Fruit fly (Drosophila melanogaster) whole organism, embryonic: Measurements from ENCODE around the gene CG31798.

Source experiments
- Aef1 ChIP-seq: fragments of 200-800 bp; sonication (Bioruptor generic); IDR thresholded peaks from 3 replicates; pipeline ENCODE4 v1.3.6; 2022; ENCODE audit warnings: missing biosample characterization, missing genetic modification characterization
- B-H1 ChIP-seq: fragments of 200-800 bp; sonication (Bioruptor generic); IDR thresholded peaks from 3 replicates; pipeline ENCODE4 v1.3.6; 2022; ENCODE audit warnings: missing biosample characterization, missing genetic modification characterization
- Bdp1 ChIP-seq: fragments of 200-800 bp; sonication (Bioruptor generic); optimal IDR thresholded peaks from 3 replicates; lab custom pipeline; 2016; ENCODE audit warnings: missing biosample characterization, missing genetic modification characterization
- CG1024 ChIP-seq: fragments of 200-800 bp; sonication (Bioruptor generic); IDR thresholded peaks from 2 replicates; pipeline ENCODE4 v1.3.6; 2022; ENCODE audit warnings: missing biosample characterization, missing genetic modification characterization
- CG12219 ChIP-seq: fragments of 200-800 bp; sonication (Bioruptor generic); optimal IDR thresholded peaks from 3 replicates; lab custom pipeline; 2018; ENCODE audit warnings: missing biosample characterization, mild to moderate bottlenecking, missing genetic modification characterization
- CG12236 ChIP-seq: fragments of 200-800 bp; sonication (Bioruptor generic); optimal IDR thresholded peaks from 2 replicates; lab custom pipeline; 2016; ENCODE audit warnings: missing biosample characterization, missing genetic modification characterization
- CG14710 ChIP-seq: fragments of 200-800 bp; sonication (Bioruptor generic); optimal IDR thresholded peaks from 3 replicates; lab custom pipeline; 2019; ENCODE audit warnings: missing biosample characterization, mild to moderate bottlenecking, missing genetic modification characterization, moderate library complexity
- CG15514 ChIP-seq: fragments of 200-800 bp; sonication (Bioruptor generic); optimal IDR thresholded peaks from 3 replicates; lab custom pipeline; 2017; ENCODE audit warnings: missing biosample characterization, missing genetic modification characterization, mild to moderate bottlenecking, moderate library complexity, missing genetic modification reagents
- CG1647 ChIP-seq: fragments of 200-800 bp; sonication (Bioruptor generic); optimal IDR thresholded peaks from 3 replicates; lab custom pipeline; 2016; ENCODE audit warnings: missing biosample characterization, missing genetic modification characterization
- CG16815 ChIP-seq: fragments of 200-800 bp; sonication (Bioruptor generic); optimal IDR thresholded peaks from 3 replicates; lab custom pipeline; 2017; ENCODE audit warnings: missing biosample characterization, mild to moderate bottlenecking, missing genetic modification characterization
- CG17612 ChIP-seq: fragments of 200-800 bp; sonication (Bioruptor generic); IDR thresholded peaks from 2 replicates; pipeline ENCODE4 v1.3.6; 2022; ENCODE audit warnings: missing biosample characterization, missing genetic modification characterization
- CG3065 ChIP-seq: fragments of 200-800 bp; sonication (Bioruptor generic); optimal IDR thresholded peaks from 2 replicates; lab custom pipeline; 2016; ENCODE audit warnings: missing biosample characterization, missing genetic modification characterization
- CG3163 ChIP-seq: fragments of 200-800 bp; sonication (Bioruptor generic); optimal IDR thresholded peaks from 3 replicates; lab custom pipeline; 2016; ENCODE audit warnings: missing biosample characterization, missing genetic modification characterization
- CG32767 ChIP-seq: fragments of 200-800 bp; sonication (Bioruptor generic); IDR thresholded peaks from 2 replicates; pipeline ENCODE4 v1.3.6; 2022; ENCODE audit warnings: missing biosample characterization, missing genetic modification characterization
- CG3995 ChIP-seq: fragments of 200-800 bp; sonication (Bioruptor generic); optimal IDR thresholded peaks from 3 replicates; lab custom pipeline; 2016; ENCODE audit warnings: missing biosample characterization, missing genetic modification characterization
- CG4820 ChIP-seq: fragments of 200-800 bp; sonication (Bioruptor generic); optimal IDR thresholded peaks from 3 replicates; lab custom pipeline; 2016; ENCODE audit warnings: missing biosample characterization, missing genetic modification characterization
- CG6175 ChIP-seq: fragments of 200-800 bp; sonication (Bioruptor generic); IDR thresholded peaks from 3 replicates; pipeline ENCODE4 v1.3.6; 2022; ENCODE audit warnings: missing biosample characterization, missing genetic modification characterization
- CG7786 ChIP-seq: fragments of 200-800 bp; sonication (Bioruptor generic); optimal IDR thresholded peaks from 2 replicates; lab custom pipeline; 2016; ENCODE audit warnings: missing biosample characterization, missing genetic modification characterization
- CHES-1-like ChIP-seq: fragments of 200-800 bp; sonication (Bioruptor generic); optimal IDR thresholded peaks from 2 replicates; lab custom pipeline; 2016; ENCODE audit warnings: missing biosample characterization, missing genetic modification characterization
- CTCF ChIP-seq: fragments of 200-800 bp; sonication (Bioruptor generic); optimal IDR thresholded peaks from 2 replicates; lab custom pipeline; 2017; ENCODE audit warnings: missing biosample characterization, mild to moderate bottlenecking, missing genetic modification characterization, moderate library complexity
- D19B ChIP-seq: fragments of 200-800 bp; sonication (Bioruptor generic); optimal IDR thresholded peaks from 2 replicates; lab custom pipeline; 2017; ENCODE audit warnings: missing biosample characterization, mild to moderate bottlenecking, missing genetic modification characterization
- Dbx ChIP-seq: fragments of 200-800 bp; sonication (Bioruptor generic); IDR thresholded peaks from 3 replicates; pipeline ENCODE4 v1.3.6; 2022; ENCODE audit warnings: missing biosample characterization, missing genetic modification characterization
- Dref ChIP-seq: fragments of 200-800 bp; sonication (Bioruptor generic); IDR thresholded peaks from 2 replicates; pipeline ENCODE4 v1.3.6; 2022; ENCODE audit warnings: missing biosample characterization, missing genetic modification characterization
- E2f1 ChIP-seq: fragments of 200-800 bp; sonication (Bioruptor generic); IDR thresholded peaks from 2 replicates; pipeline ENCODE4 v1.3.6; 2022; ENCODE audit warnings: missing biosample characterization, missing genetic modification characterization
- Eip74EF ChIP-seq, 2 experiments: fragments of 200-800 bp in 1 of 2; fragments of >200 bp in 1 of 2; sonication (Bioruptor generic) in 1 of 2; optimal IDR thresholded peaks; 2 replicates each; lab custom pipeline; 2017 to 2019; ENCODE audit warnings: missing biosample characterization in 2 of 2, missing genetic modification characterization in 2 of 2, mild to moderate bottlenecking in 1 of 2, moderate library complexity in 1 of 2
- Hand ChIP-seq: fragments of 200-800 bp; sonication (Bioruptor generic); optimal IDR thresholded peaks from 2 replicates; lab custom pipeline; 2017; ENCODE audit warnings: mild to moderate bottlenecking, missing biosample characterization, missing genetic modification reagents, missing genetic modification characterization
- Hmx ChIP-seq: fragments of 200-800 bp; sonication (Bioruptor generic); optimal IDR thresholded peaks from 2 replicates; lab custom pipeline; 2016; ENCODE audit warnings: missing biosample characterization, missing genetic modification characterization
- MTF-1 ChIP-seq: fragments of 200-800 bp; sonication (Bioruptor generic); optimal IDR thresholded peaks from 2 replicates; lab custom pipeline; 2018; ENCODE audit warnings: missing biosample characterization, mild to moderate bottlenecking, missing genetic modification characterization, borderline replicate concordance
- Mad ChIP-seq: fragments of 200-800 bp; sonication (Bioruptor generic); optimal IDR thresholded peaks from 2 replicates; lab custom pipeline; 2016; ENCODE audit warnings: missing biosample characterization, missing genetic modification characterization
- Meics ChIP-seq: fragments of 200-800 bp; sonication (Bioruptor generic); optimal IDR thresholded peaks from 2 replicates; lab custom pipeline; 2017; ENCODE audit warnings: missing biosample characterization, mild to moderate bottlenecking, missing genetic modification characterization
- Mrtf ChIP-seq: fragments of 200-800 bp; sonication (Bioruptor generic); IDR thresholded peaks from 3 replicates; pipeline ENCODE4 v1.3.6; 2022; ENCODE audit warnings: missing biosample characterization, missing genetic modification characterization
- Myb ChIP-seq: fragments of 200-800 bp; sonication (Bioruptor generic); optimal IDR thresholded peaks from 2 replicates; lab custom pipeline; 2016; ENCODE audit warnings: missing biosample characterization, missing genetic modification characterization
- Optix ChIP-seq: fragments of 200-800 bp; sonication (Bioruptor generic); IDR thresholded peaks from 3 replicates; pipeline ENCODE4 v1.3.6; 2022; ENCODE audit warnings: missing biosample characterization, missing genetic modification characterization
- Poxn ChIP-seq: fragments of 200-800 bp; sonication (Bioruptor generic); IDR thresholded peaks from 2 replicates; pipeline ENCODE4 v1.3.6; 2022; ENCODE audit warnings: missing biosample characterization, missing genetic modification characterization
- Ptx1 ChIP-seq: fragments of 200-800 bp; sonication (Bioruptor generic); IDR thresholded peaks from 2 replicates; pipeline ENCODE4 v1.3.6; 2022; ENCODE audit warnings: missing biosample characterization, missing genetic modification characterization
- Taf1 ChIP-seq: fragments of 200-800 bp; sonication (Bioruptor generic); IDR thresholded peaks from 2 replicates; pipeline ENCODE4 v1.3.6; 2022; ENCODE audit warnings: missing biosample characterization, missing genetic modification characterization
- ase ChIP-seq: fragments of 200-800 bp; sonication (Bioruptor generic); IDR thresholded peaks from 3 replicates; pipeline ENCODE4 v1.3.6; 2022; ENCODE audit warnings: missing biosample characterization, missing genetic modification characterization
- ash1 ChIP-seq: fragments of 200-800 bp; sonication (Bioruptor generic); optimal IDR thresholded peaks from 2 replicates; lab custom pipeline; 2018; ENCODE audit warnings: missing biosample characterization, mild to moderate bottlenecking, missing genetic modification characterization
- br ChIP-seq: fragments of >200 bp; optimal IDR thresholded peaks from 2 replicates; lab custom pipeline; 2017
- chif ChIP-seq, 2 experiments: fragments of 200-800 bp; sonication (Bioruptor generic); optimal IDR thresholded peaks; 3 replicates each; lab custom pipeline; 2016; ENCODE audit warnings: missing biosample characterization in 2 of 2, missing genetic modification characterization in 2 of 2
- chinmo ChIP-seq: fragments of 200-800 bp; sonication (Bioruptor generic); IDR thresholded peaks from 4 replicates; pipeline ENCODE4 v1.3.6; 2022; ENCODE audit warnings: missing biosample characterization, missing genetic modification characterization; ENCODE audit not compliant: partially characterized antibody
- dm ChIP-seq: fragments of 200-800 bp; sonication (Bioruptor generic); optimal IDR thresholded peaks from 3 replicates; lab custom pipeline; 2016; ENCODE audit warnings: missing biosample characterization, missing genetic modification characterization
- gsb-n ChIP-seq: fragments of 200-800 bp; sonication (Bioruptor generic); optimal IDR thresholded peaks from 3 replicates; lab custom pipeline; 2018; ENCODE audit warnings: missing biosample characterization, mild to moderate bottlenecking, missing genetic modification characterization
- hb ChIP-seq: fragments of 200-800 bp; sonication (Bioruptor generic); IDR thresholded peaks from 3 replicates; pipeline ENCODE4 v1.3.6; 2022; ENCODE audit warnings: missing biosample characterization, missing genetic modification characterization; ENCODE audit not compliant: partially characterized antibody
- hth ChIP-seq: fragments of >200 bp; optimal IDR thresholded peaks from 2 replicates; lab custom pipeline; 2017; ENCODE audit warnings: inconsistent platforms
- jumu ChIP-seq: fragments of 200-800 bp; sonication (Bioruptor generic); optimal IDR thresholded peaks from 3 replicates; lab custom pipeline; 2016; ENCODE audit warnings: missing biosample characterization, missing genetic modification characterization
- odd ChIP-seq: fragments of 200-800 bp; sonication (Bioruptor generic); optimal IDR thresholded peaks from 2 replicates; lab custom pipeline; 2017; ENCODE audit warnings: missing biosample characterization, mild to moderate bottlenecking, missing genetic modification characterization
- ranshi ChIP-seq: fragments of 200-800 bp; sonication (Bioruptor generic); IDR thresholded peaks from 2 replicates; pipeline ENCODE4 v1.3.6; 2022; ENCODE audit warnings: missing biosample characterization, missing genetic modification characterization
- slou ChIP-seq: fragments of 200-800 bp; sonication (Bioruptor generic); optimal IDR thresholded peaks from 3 replicates; lab custom pipeline; 2016; ENCODE audit warnings: missing biosample characterization, missing genetic modification characterization
- tll ChIP-seq, 2 experiments: fragments of 200-800 bp in 1 of 2; fragments of >200 bp in 1 of 2; sonication (Bioruptor generic) in 1 of 2; optimal IDR thresholded peaks; 2 replicates each; lab custom pipeline; 2017 to 2019; ENCODE audit warnings: missing biosample characterization in 2 of 2, missing genetic modification characterization in 2 of 2, mild to moderate bottlenecking in 1 of 2, moderate library complexity in 1 of 2
- unpg ChIP-seq: fragments of 200-800 bp; sonication (Bioruptor generic); optimal IDR thresholded peaks from 3 replicates; lab custom pipeline; 2018; ENCODE audit warnings: missing biosample characterization, mild to moderate bottlenecking, missing genetic modification characterization, moderate library complexity

The CG31798 gene

DNA sequence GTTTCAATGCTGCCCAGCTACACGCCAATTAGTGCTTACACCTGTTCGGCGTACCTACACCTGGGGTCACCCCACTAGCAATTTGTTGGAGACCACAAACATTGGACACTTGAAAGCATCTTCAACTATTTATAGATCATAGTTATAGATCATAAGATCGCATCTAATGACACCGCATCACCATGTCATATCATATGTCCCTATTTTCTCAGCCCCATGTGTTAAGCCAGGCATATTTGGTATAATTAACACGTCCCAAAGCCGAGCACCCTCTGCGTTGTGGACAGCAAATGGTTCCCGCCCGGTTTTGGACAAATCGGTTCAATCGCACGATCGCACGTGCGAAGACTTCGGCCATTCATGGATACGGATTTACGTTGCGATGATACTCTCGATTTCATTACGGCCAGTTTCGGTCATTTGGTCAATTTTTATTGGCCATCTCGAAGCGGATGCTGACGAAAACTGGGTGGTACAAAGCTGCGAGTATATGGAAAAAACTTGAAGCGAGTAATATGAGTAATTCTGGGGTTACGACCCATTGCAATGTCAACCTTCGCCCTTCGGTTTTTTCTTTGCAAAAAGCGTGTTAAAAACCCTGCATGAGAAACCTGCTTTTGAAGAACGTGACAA is 45.8 kb downstream of the CG31798 start (continued):
- TF ChIP-seq tll (GFP tag; optimal IDR thresholded peaks at IDR 0.05; lab: Kevin White, UChicago), result no peak
- no peak for TF ChIP-seq ash1 (GFP tag; lab: Kevin White, UChicago)
- no peak for TF ChIP-seq Hand (GFP tag; lab: Kevin White, UChicago)
- TF ChIP-seq CG3995 (GFP tag; lab: Kevin White, UChicago), result peak; percentile 7
- TF ChIP-seq CG17612 (GFP tag; lab: Robert Waterston, UW), result no peak
- TF ChIP-seq CG4820 (GFP tag; lab: Kevin White, UChicago), result peak; percentile 58
- TF ChIP-seq unpg, result peak; percentile 85
- TF ChIP-seq Eip74EF (GFP tag; optimal IDR thresholded peaks at IDR 0.05; lab: Kevin White, UChicago), result peak in 1 of 2 experiments; percentile 72
- peak; percentile 27; the same call in 1 of the 2 replicates for TF ChIP-seq E2f1 (GFP tag; lab: Robert Waterston, UW)
- TF ChIP-seq MTF-1 (GFP tag; lab: Kevin White, UChicago), result peak; percentile 27
- TF ChIP-seq slou (GFP tag; lab: Kevin White, UChicago), result no peak
- TF ChIP-seq Mrtf, result peak; percentile 61; the same call in 2 of the 3 replicates
- TF ChIP-seq CTCF, result peak; percentile 5
- peak; percentile 89 for TF ChIP-seq gsb-n (tag; lab: Kevin White, UChicago)
- TF ChIP-seq CG1024, result peak; percentile 83
- 0 out of 4 replicates have a peak, but pooled peaks have one; percentile 73 for TF ChIP-seq chinmo (GFP tag; lab: Robert Waterston, UW)
- peak; percentile 62 for TF ChIP-seq CG15514 (GFP tag; lab: Kevin White, UChicago)
- TF ChIP-seq hth (lab: Kevin White, UChicago), result no peak
- peak; percentile 46 for TF ChIP-seq CG16815
- peak; percentile 25 for TF ChIP-seq dm (GFP tag; lab: Kevin White, UChicago)
- no peak for TF ChIP-seq hb (GFP tag; lab: Robert Waterston, UW)
- TF ChIP-seq B-H1, result peak; percentile 43; the same call in 2 of the 3 replicates
- TF ChIP-seq Hmx (GFP tag; lab: Kevin White, UChicago), result no peak
- TF ChIP-seq Aef1, result peak; percentile 91
- peak; percentile 30; the same call in 1 of the 2 replicates for TF ChIP-seq Taf1 (GFP tag; lab: Robert Waterston, UW)
- peak; percentile 23 for TF ChIP-seq D19B (GFP tag; lab: Kevin White, UChicago)
- peak; percentile 23 for TF ChIP-seq CG1647 (GFP tag; lab: Kevin White, UChicago)
- peak; percentile 77 for TF ChIP-seq CG3065 (GFP tag; lab: Kevin White, UChicago)
- peak; percentile 48 for TF ChIP-seq CG3163 (GFP tag; lab: Kevin White, UChicago)
- TF ChIP-seq CG6175, result no peak
- TF ChIP-seq Optix (GFP tag; lab: Robert Waterston, UW), result peak; percentile 78
- peak; percentile 89 for TF ChIP-seq Dbx (GFP tag; lab: Robert Waterston, UW)
- peak; percentile 24 for TF ChIP-seq CG12236 (GFP tag; lab: Kevin White, UChicago)
- TF ChIP-seq CG14710 (tag; lab: Kevin White, UChicago), result peak; percentile 14
- TF ChIP-seq odd, result peak; percentile 85
- TF ChIP-seq Myb (GFP tag; lab: Kevin White, UChicago), result peak; percentile 43
- TF ChIP-seq ase (GFP tag; lab: Robert Waterston, UW), result peak; percentile 75; the same call in 2 of the 3 replicates
- TF ChIP-seq CHES-1-like (GFP tag; lab: Kevin White, UChicago), result peak; percentile 73
- peak; percentile 90 for TF ChIP-seq CG32767
- peak; percentile 54 to 89 for TF ChIP-seq chif (GFP tag; optimal IDR thresholded peaks at IDR 0.05; lab: Kevin White, UChicago)
- peak; percentile 86 for TF ChIP-seq CG12219 (GFP tag; lab: Kevin White, UChicago)
- TF ChIP-seq Poxn (GFP tag; lab: Robert Waterston, UW), result peak; percentile 66
- TF ChIP-seq jumu (GFP tag; lab: Kevin White, UChicago), result peak; percentile 74
- TF ChIP-seq Ptx1, result peak; percentile 79
- no peak for TF ChIP-seq Dref (GFP tag; lab: Robert Waterston, UW)
- peak; percentile 81 for TF ChIP-seq Meics (GFP tag; lab: Kevin White, UChicago)
- peak; percentile 93 for TF ChIP-seq ranshi (GFP tag; lab: Robert Waterston, UW)
- TF ChIP-seq CG7786 (GFP tag; lab: Kevin White, UChicago), result peak; percentile 74
- no peak for TF ChIP-seq br (lab: Kevin White, UChicago)
- TF ChIP-seq Bdp1 (GFP tag; lab: Kevin White, UChicago), result peak; percentile 62
- TF ChIP-seq Mad (GFP tag; lab: Kevin White, UChicago), result peak; percentile 74
